Worm (Caenorhabditis elegans): ENCODE data around the gene C36B7.2.

Gene C36B7.2

DNA sequence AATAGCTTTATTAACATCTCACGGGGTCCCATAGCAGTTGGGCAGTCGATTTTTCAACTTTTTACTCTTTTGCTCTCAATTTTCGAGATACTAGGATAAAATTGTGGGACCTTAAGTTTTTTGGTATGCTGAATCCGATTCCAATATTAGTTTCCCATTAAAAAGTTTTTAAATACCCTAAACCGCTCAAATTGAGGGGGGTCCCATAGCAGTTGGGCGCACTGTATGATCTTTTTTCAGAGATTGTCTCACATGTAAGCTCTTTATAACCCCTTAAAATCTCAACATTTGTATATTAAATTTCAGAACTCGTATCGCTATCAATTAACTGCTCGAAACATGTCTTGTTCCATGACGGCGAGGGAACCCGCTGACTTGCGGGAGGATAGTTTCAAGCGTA is at the start of gene C36B7.2:
C36B7.2 (plus strand) TSS at position 301 of the 400 bp plus-strand sequence.
- no peak for TF ChIP-seq nhr-76 (tag; optimal IDR thresholded peaks at IDR 0.05)
- no peak for TF ChIP-seq ztf-11 (tag; optimal IDR thresholded peaks at IDR 0.05)
- no peak for TF ChIP-seq unc-62 (GFP tag; optimal IDR thresholded peaks at IDR 0.05)
- TF ChIP-seq nhr-237 (tag; optimal IDR thresholded peaks at IDR 0.05), result no peak
- TF ChIP-seq lin-32 (GFP tag; optimal IDR thresholded peaks at IDR 0.05), result no peak
- no peak for TF ChIP-seq elt-3 (tag; optimal IDR thresholded peaks at IDR 0.05)
- no peak for TF ChIP-seq sem-2 (GFP tag; optimal IDR thresholded peaks at IDR 0.05)
- no peak for TF ChIP-seq lsy-2 (tag; optimal IDR thresholded peaks at IDR 0.05)
- TF ChIP-seq hlh-1 (tag; optimal IDR thresholded peaks at IDR 0.05), result no peak
- no peak for TF ChIP-seq nhr-28 (tag; optimal IDR thresholded peaks at IDR 0.05)

DNA sequence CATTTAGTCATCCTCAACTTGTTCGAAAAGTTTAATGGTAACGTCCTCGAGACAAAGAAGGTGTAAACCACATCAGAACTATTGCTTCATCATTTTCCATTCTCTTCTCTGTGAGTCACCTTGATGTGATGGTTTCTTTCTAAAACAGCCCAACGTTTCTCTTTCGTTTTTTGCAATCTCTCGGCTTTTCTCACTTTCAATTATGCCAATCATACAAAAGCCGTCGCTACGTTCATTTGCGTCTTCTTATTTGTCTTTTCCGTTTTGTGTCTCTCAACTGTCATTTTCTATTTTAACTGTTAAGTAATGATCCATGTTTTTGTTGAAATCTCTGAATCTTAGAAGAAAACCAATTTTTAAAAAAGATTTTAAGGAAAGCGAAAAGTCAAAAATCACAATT is 48.8 kb upstream of the C36B7.2 start, which contains the start of gene B0403.5:
B0403.5 (plus strand) TSS at position 368 of the 400 bp plus-strand sequence.
- no peak for TF ChIP-seq elt-3 (tag; optimal IDR thresholded peaks at IDR 0.05)
- TF ChIP-seq cnd-1 (tag; optimal IDR thresholded peaks at IDR 0.05), result no peak
- no peak for TF ChIP-seq mls-2 (tag; optimal IDR thresholded peaks at IDR 0.05)
- TF ChIP-seq nhr-12 (tag; optimal IDR thresholded peaks at IDR 0.05), result no peak
- no peak for TF ChIP-seq nhr-28 (tag; optimal IDR thresholded peaks at IDR 0.05)
- TF ChIP-seq ceh-43 (GFP tag; optimal IDR thresholded peaks at IDR 0.05), result no peak
- TF ChIP-seq sptf-1 (tag; optimal IDR thresholded peaks at IDR 0.05), result no peak
- no peak for TF ChIP-seq ceh-39 (tag; optimal IDR thresholded peaks at IDR 0.05)
- no peak for TF ChIP-seq unc-62 (GFP tag; optimal IDR thresholded peaks at IDR 0.05)
- no peak for TF ChIP-seq mep-1 (tag; optimal IDR thresholded peaks at IDR 0.05)
- TF ChIP-seq bed-3 (GFP tag; optimal IDR thresholded peaks at IDR 0.05), result no peak
- TF ChIP-seq ces-1 (GFP tag; optimal IDR thresholded peaks at IDR 0.05), result no peak

DNA sequence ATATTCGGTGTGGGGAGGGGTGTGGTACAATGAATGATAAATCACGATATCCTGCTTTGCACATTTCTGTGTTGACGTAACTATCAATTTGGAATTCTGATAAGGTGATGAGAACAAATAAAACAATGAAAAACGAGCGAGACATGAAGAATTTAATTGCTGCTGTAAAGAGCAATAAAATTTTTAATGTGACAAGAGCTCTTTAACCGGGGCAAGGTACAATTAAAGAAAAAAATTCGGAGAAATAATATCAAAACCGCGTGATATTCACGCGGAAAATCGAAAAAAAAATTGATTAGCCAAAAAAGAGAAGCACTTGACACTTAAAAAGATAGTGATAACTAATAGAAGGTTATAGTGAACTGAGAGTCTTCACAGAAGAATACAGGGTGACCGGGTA is 44.9 kb upstream of the C36B7.2 start:
- TF ChIP-seq ceh-39 (tag; optimal IDR thresholded peaks at IDR 0.05) (no peak), pha-4 (tag; optimal IDR thresholded peaks at IDR 0.05) (no peak), bed-3 (GFP tag; optimal IDR thresholded peaks at IDR 0.05) (no peak), unc-39 (tag; optimal IDR thresholded peaks at IDR 0.05) (no peak)

DNA sequence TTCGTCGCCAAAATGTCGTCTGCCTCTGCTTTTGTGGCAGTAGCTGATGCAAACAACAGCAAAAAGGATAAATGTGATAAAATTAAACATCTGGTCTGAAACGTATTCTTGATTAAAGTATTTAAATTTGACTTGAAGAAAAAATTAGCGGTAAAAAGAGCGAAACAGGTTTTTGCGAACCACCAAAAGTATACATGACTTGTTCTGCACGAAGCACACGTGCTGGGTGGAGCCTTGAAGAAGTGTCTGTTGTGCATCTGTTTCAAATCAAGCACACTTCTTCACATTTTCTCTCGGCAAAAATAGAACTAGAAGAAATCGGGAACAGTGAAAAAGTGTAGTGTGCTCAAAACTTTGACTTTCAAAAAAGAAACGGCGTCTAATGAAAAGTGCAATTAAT is 43.0 kb upstream of the C36B7.2 start, which contains the start of gene B0403.3:
B0403.3 (minus strand) TSS at position 101 of the 400 bp plus-strand sequence.
- no peak for TF ChIP-seq ceh-39 (tag; optimal IDR thresholded peaks at IDR 0.05)
- TF ChIP-seq tbx-8 (GFP tag; optimal IDR thresholded peaks at IDR 0.05), result no peak
- TF ChIP-seq nhr-237 (tag; optimal IDR thresholded peaks at IDR 0.05), result no peak
- no peak for TF ChIP-seq nhr-12 (tag; optimal IDR thresholded peaks at IDR 0.05)
- no peak for TF ChIP-seq sem-2 (GFP tag; optimal IDR thresholded peaks at IDR 0.05)
- TF ChIP-seq mab-5 (tag; optimal IDR thresholded peaks at IDR 0.05), result no peak
- TF ChIP-seq snpc-4 (tag; optimal IDR thresholded peaks at IDR 0.05), result no peak
- no peak for TF ChIP-seq nhr-76 (tag; optimal IDR thresholded peaks at IDR 0.05)

DNA sequence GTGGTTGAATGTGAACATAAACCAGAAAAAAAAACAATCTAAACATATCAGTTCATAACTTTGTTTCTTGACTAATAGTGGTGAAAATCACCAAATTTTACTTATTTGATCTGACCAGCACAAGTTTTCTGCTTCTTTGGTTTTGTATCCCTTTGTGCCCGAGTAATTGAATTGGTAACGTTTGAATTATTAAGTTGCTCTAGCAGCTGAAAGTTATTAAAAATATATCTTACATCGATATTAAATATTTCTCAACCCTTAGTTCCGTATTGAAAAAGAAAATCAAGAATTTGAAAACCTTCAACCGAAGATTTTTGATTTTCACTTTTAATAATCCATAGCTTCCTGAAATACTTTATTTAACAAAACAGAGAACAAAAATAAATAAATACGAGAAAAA is 40.2 kb upstream of the C36B7.2 start:
- no peak for TF ChIP-seq tbx-8 (GFP tag; optimal IDR thresholded peaks at IDR 0.05)

DNA sequence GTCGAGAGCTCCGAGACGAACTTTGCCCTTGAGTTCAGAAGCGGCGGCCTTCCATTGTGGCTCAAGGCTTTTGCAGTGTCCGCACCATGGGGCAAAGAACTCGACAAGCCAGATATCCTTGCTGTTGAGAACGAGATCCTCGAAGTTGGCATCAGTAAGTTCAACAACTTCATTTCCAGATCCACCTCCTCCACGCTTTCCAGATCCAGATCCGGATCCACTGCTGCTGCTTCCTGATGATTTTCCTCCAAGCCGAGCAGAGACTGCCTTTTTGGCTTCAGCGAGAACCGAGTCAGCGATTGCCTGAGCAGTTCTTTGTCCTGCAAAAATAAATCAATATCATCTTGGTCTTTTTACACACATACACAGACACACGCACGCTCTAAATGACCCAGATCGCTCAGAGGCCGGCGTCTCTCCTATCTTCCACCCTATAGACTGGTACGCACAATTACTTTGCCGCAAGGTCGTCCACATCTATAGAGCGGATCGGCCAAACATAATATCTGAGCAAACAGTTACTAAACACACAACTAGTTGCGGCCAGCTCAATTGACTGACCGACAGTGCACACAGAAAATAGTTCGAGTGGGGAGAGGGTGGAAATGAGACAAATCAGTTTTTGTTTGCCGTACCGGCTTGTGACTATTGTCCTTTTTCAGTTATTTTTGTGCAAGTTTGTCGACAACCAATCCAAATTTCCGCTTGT is 38.8 kb upstream of the C36B7.2 start:
- TF ChIP-seq pha-4 (tag; optimal IDR thresholded peaks at IDR 0.05), result peak; percentile 27
- no peak for TF ChIP-seq nhr-76 (tag; optimal IDR thresholded peaks at IDR 0.05)
- TF ChIP-seq ces-1 (GFP tag; optimal IDR thresholded peaks at IDR 0.05), result no peak
- TF ChIP-seq nhr-2 (tag; optimal IDR thresholded peaks at IDR 0.05), result peak; percentile 41

DNA sequence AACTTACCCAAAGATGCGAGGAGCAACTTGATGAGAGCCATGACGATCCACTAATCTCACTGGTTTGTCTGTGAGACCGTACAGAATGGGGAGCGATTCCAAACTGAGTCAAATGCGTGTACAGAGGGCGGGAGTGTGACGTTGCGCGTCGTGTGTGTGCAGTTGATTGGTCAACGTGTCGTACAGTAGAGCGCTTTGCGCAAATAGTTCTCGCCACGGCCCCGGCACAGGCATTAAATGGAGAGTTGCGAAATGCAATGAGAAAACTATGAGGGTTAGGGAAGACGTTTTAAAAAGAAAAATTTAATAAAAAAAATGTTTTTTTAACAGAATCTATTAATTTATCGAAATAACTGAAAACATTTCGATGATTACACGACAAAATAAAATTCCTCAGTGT is 37.8 kb upstream of the C36B7.2 start, which contains the start of gene pdi-6:
pdi-6 (minus strand) TSS at position 164 of the 400 bp plus-strand sequence.
- TF ChIP-seq ceh-83 (GFP tag; optimal IDR thresholded peaks at IDR 0.05) (peak; percentile 36), lin-32 (GFP tag; optimal IDR thresholded peaks at IDR 0.05) (no peak), flh-1 (GFP tag; optimal IDR thresholded peaks at IDR 0.05) (no peak), elt-3 (tag; optimal IDR thresholded peaks at IDR 0.05) (no peak), drap-1 (GFP tag; optimal IDR thresholded peaks at IDR 0.05) (peak; percentile 24), mls-2 (tag; optimal IDR thresholded peaks at IDR 0.05) (peak; percentile 7), lsy-2 (tag; optimal IDR thresholded peaks at IDR 0.05) (peak; percentile 86), nhr-237 (tag; optimal IDR thresholded peaks at IDR 0.05) (peak; percentile 45), ztf-11 (tag; optimal IDR thresholded peaks at IDR 0.05) (peak; percentile 29), mab-5 (tag; optimal IDR thresholded peaks at IDR 0.05) (no peak), pha-4 (tag; optimal IDR thresholded peaks at IDR 0.05) (peak; percentile 81), ces-1 (GFP tag; optimal IDR thresholded peaks at IDR 0.05) (peak; percentile 54), nhr-28 (tag; optimal IDR thresholded peaks at IDR 0.05) (no peak), lin-13 (tag; optimal IDR thresholded peaks at IDR 0.05) (peak; percentile 71), cnd-1 (tag; optimal IDR thresholded peaks at IDR 0.05) (peak; percentile 4), mep-1 (tag; optimal IDR thresholded peaks at IDR 0.05) (peak; percentile 88), ceh-39 (tag; optimal IDR thresholded peaks at IDR 0.05) (peak; percentile 71), unc-62 (GFP tag; optimal IDR thresholded peaks at IDR 0.05) (peak; percentile 41), nhr-2 (tag; optimal IDR thresholded peaks at IDR 0.05) (peak; percentile 52), zip-8 (tag; optimal IDR thresholded peaks at IDR 0.05) (no peak), sem-2 (GFP tag; optimal IDR thresholded peaks at IDR 0.05) (no peak), unc-120 (tag; optimal IDR thresholded peaks at IDR 0.05; ENCODE audit: poor library complexity, severe bottlenecking) (peak; percentile 14), sptf-1 (tag; optimal IDR thresholded peaks at IDR 0.05) (peak; percentile 73)
